Worm (Caenorhabditis elegans) whole organism, L3 larva: ENCODE results near the gene F26F2.3.

Experiments
- aly-2 ChIP-seq: fragments of 150-350 bp; optimal IDR thresholded peaks from 2 replicates; lab custom pipeline; 2014; ENCODE audit warnings: missing biosample characterization, missing genetic modification characterization
- ama-1 ChIP-seq: fragments of 150-350 bp; optimal IDR thresholded peaks from 2 replicates; lab custom pipeline; 2018
- ceh-28 ChIP-seq: fragments of 150-350 bp; optimal IDR thresholded peaks from 2 replicates; lab custom pipeline; 2014; ENCODE audit warnings: missing biosample characterization, missing genetic modification reagents, missing genetic modification characterization
- ceh-82 ChIP-seq: fragments of 150-350 bp; optimal IDR thresholded peaks from 2 replicates; lab custom pipeline; 2014; ENCODE audit warnings: missing biosample characterization, missing genetic modification characterization
- ceh-9 ChIP-seq: sonication (generic microtip); optimal IDR thresholded peaks from 2 replicates; lab custom pipeline; 2018; ENCODE audit warnings: missing biosample characterization, missing genetic modification characterization
- daf-12 ChIP-seq: fragments of 150-350 bp; optimal IDR thresholded peaks from 2 replicates; lab custom pipeline; 2014; ENCODE audit warnings: missing biosample characterization, missing genetic modification reagents, missing genetic modification characterization
- egl-27 ChIP-seq: sonication (generic microtip); optimal IDR thresholded peaks from 4 replicates; lab custom pipeline; 2017; ENCODE audit warnings: missing biosample characterization, missing genetic modification reagents, missing genetic modification characterization
- elt-2 ChIP-seq: sonication (generic microtip); optimal IDR thresholded peaks from 2 replicates; lab custom pipeline; 2016; ENCODE audit warnings: missing genetic modification reagents, mild to moderate bottlenecking, missing genetic modification characterization, missing compliant biosample characterization
- elt-3 ChIP-seq, 3 experiments: fragments of 150-350 bp in 1 of 3; sonication (generic microtip) in 2 of 3; optimal IDR thresholded peaks; 2 replicates in 2 of 3; 4 replicates in 1 of 3; lab custom pipeline; 2014 to 2017; ENCODE audit warnings: missing biosample characterization in 3 of 3, missing genetic modification characterization in 3 of 3
- eor-1 ChIP-seq, 2 experiments: fragments of 150-350 bp; optimal IDR thresholded peaks; 2 replicates each; lab custom pipeline; 2014 to 2018; ENCODE audit warnings: missing biosample characterization in 2 of 2, missing genetic modification characterization in 2 of 2
- fkh-10 ChIP-seq: sonication (generic microtip); optimal IDR thresholded peaks from 2 replicates; lab custom pipeline; 2017; ENCODE audit warnings: missing biosample characterization, missing genetic modification reagents, missing genetic modification characterization
- fkh-2 ChIP-seq: fragments of 150-350 bp; optimal IDR thresholded peaks from 2 replicates; lab custom pipeline; 2014; ENCODE audit warnings: missing biosample characterization, missing genetic modification reagents, missing genetic modification characterization
- fos-1 ChIP-seq: fragments of 150-350 bp; optimal IDR thresholded peaks from 2 replicates; lab custom pipeline; 2014; ENCODE audit warnings: missing biosample characterization, missing genetic modification characterization
- jun-1 ChIP-seq: fragments of 150-350 bp; optimal IDR thresholded peaks from 2 replicates; lab custom pipeline; 2014; ENCODE audit warnings: missing biosample characterization, missing genetic modification reagents, missing genetic modification characterization
- lin-15B ChIP-seq: fragments of 150-350 bp; optimal IDR thresholded peaks from 2 replicates; lab custom pipeline; 2014; ENCODE audit warnings: missing biosample characterization, missing genetic modification characterization
- lin-39 ChIP-seq: fragments of 150-350 bp; optimal IDR thresholded peaks from 2 replicates; lab custom pipeline; 2018; ENCODE audit warnings: missing biosample characterization, missing genetic modification reagents, missing genetic modification characterization
- mdl-1 ChIP-seq: fragments of 150-350 bp; optimal IDR thresholded peaks from 2 replicates; lab custom pipeline; 2014; ENCODE audit warnings: missing biosample characterization, missing genetic modification characterization
- mml-1 ChIP-seq: fragments of 150-350 bp; sonication (generic microtip); optimal IDR thresholded peaks from 3 replicates; lab custom pipeline; 2014; ENCODE audit warnings: missing biosample characterization, missing genetic modification characterization
- nfya-1 ChIP-seq: sonication (generic microtip); optimal IDR thresholded peaks from 2 replicates; lab custom pipeline; 2017; ENCODE audit warnings: missing genetic modification characterization, mild to moderate bottlenecking, missing compliant biosample characterization, antibody characterized with exemption, moderate library complexity; ENCODE audit not compliant: insufficient read depth
- nhr-11 ChIP-seq: fragments of 150-350 bp; optimal IDR thresholded peaks from 2 replicates; lab custom pipeline; 2014; ENCODE audit warnings: missing biosample characterization, missing genetic modification characterization
- nhr-23 ChIP-seq: fragments of 150-350 bp; optimal IDR thresholded peaks from 2 replicates; lab custom pipeline; 2014; ENCODE audit warnings: missing biosample characterization, missing genetic modification reagents, missing genetic modification characterization
- nhr-25 ChIP-seq: sonication (generic microtip); optimal IDR thresholded peaks from 2 replicates; lab custom pipeline; 2017; ENCODE audit warnings: missing biosample characterization, missing genetic modification characterization
- nhr-43 ChIP-seq: sonication (generic microtip); optimal IDR thresholded peaks from 2 replicates; lab custom pipeline; 2016; ENCODE audit warnings: mild to moderate bottlenecking, missing genetic modification characterization, missing compliant biosample characterization; ENCODE audit not compliant: poor library complexity, severe bottlenecking
- nhr-67 ChIP-seq: fragments of 150-350 bp; optimal IDR thresholded peaks from 2 replicates; lab custom pipeline; 2014; ENCODE audit warnings: missing biosample characterization, missing genetic modification characterization
- pha-4 ChIP-seq: fragments of 150-350 bp; optimal IDR thresholded peaks from 2 replicates; lab custom pipeline; 2014; ENCODE audit warnings: missing biosample characterization, missing genetic modification reagents, missing genetic modification characterization
- pqm-1 ChIP-seq: fragments of 150-350 bp; optimal IDR thresholded peaks from 2 replicates; lab custom pipeline; 2017; ENCODE audit warnings: missing biosample characterization, missing genetic modification characterization, inconsistent platforms
- sea-2 ChIP-seq: fragments of 150-350 bp; sonication (generic microtip); optimal IDR thresholded peaks from 4 replicates; lab custom pipeline; 2014; ENCODE audit warnings: missing biosample characterization, missing genetic modification reagents, missing genetic modification characterization
- skn-1 ChIP-seq: fragments of 150-350 bp; optimal IDR thresholded peaks from 2 replicates; lab custom pipeline; 2014; ENCODE audit warnings: missing biosample characterization, missing genetic modification characterization
- snpc-4 ChIP-seq: fragments of 150-350 bp; optimal IDR thresholded peaks from 2 replicates; lab custom pipeline; 2014; ENCODE audit warnings: missing biosample characterization, missing genetic modification characterization
- tbx-2 ChIP-seq: sonication (generic microtip); optimal IDR thresholded peaks from 2 replicates; lab custom pipeline; 2016; ENCODE audit warnings: mild to moderate bottlenecking, missing genetic modification characterization, missing compliant biosample characterization
- unc-39 ChIP-seq: sonication (generic microtip); optimal IDR thresholded peaks from 4 replicates; lab custom pipeline; 2017; ENCODE audit warnings: missing biosample characterization, missing genetic modification characterization
- unc-62 ChIP-seq: fragments of 150-350 bp; sonication (generic microtip); optimal IDR thresholded peaks from 4 replicates; lab custom pipeline; 2014; ENCODE audit warnings: missing biosample characterization, missing genetic modification reagents, missing genetic modification characterization
- zag-1 ChIP-seq: fragments of 150-350 bp; optimal IDR thresholded peaks from 2 replicates; lab custom pipeline; 2014; ENCODE audit warnings: missing biosample characterization, missing genetic modification characterization
- ztf-11 ChIP-seq: fragments of 150-350 bp; optimal IDR thresholded peaks from 2 replicates; lab custom pipeline; 2014; ENCODE audit warnings: missing biosample characterization, missing genetic modification characterization
- ztf-4 ChIP-seq: fragments of 150-350 bp; optimal IDR thresholded peaks from 2 replicates; lab custom pipeline; 2014; ENCODE audit warnings: missing biosample characterization, missing genetic modification characterization

The F26F2.3 gene

DNA sequence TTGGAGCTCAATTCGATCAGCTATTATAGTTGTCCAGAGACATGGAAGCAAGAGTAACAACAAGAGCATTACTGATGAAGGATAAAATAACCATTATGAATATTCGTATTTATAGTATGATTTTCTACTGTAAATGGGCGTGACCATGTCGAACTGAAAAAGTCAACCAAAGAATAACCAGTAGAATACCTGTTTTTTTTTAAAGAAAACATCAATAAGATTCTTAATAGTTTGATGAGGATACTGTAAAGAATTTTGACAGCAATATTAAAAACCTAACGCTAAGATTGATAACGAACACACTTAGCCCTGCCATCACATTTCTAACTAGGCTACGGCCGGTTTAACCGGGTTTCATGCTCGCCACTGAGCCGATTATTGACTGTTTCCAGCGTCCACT is 13.4 kb downstream of the F26F2.3 start, which contains the start of gene vmo-1:
TSS of gene vmo-1 (minus strand) at position 101 of the 400 bp plus-strand sequence.
- TF ChIP-seq ceh-28 (tag; lab: Kevin White, UChicago) (no peak), fkh-2 (tag; lab: Kevin White, UChicago) (no peak), tbx-2 (tag; lab: Kevin White, UChicago) (no peak), fos-1 (no peak), elt-2 (tag; lab: Kevin White, UChicago) (no peak), ztf-4 (no peak)

DNA sequence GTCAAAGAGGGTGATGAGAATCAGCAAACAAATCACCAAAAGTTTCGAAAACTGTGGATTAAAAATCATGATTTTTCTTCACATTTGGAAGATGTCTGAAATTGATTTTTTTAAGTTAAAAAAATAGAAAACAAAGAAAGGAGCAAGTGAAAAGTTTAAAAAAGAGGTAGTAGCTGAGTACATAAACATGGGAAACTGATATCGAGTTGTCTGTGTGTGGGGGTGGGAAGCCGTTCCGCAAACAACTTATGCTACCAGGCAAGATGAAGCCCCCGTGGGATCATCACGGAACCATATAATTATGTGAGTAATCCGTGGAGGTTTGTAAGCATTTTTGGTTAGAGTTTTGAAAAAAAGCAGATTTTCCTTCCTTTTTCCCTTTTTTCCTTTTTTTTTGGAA is 15.3 kb downstream of the F26F2.3 start, which contains the start of gene Y38H6C.20:
TSS of gene Y38H6C.20 (minus strand) at position 101 of the 400 bp plus-strand sequence.
- TF ChIP-seq nhr-25 (tag; lab: Kevin White, UChicago), result no peak
- TF ChIP-seq fkh-2 (tag; lab: Kevin White, UChicago), result no peak
- no peak for TF ChIP-seq aly-2
- no peak for TF ChIP-seq nhr-43 (tag; lab: Kevin White, UChicago)
- TF ChIP-seq daf-12 (tag; lab: Kevin White, UChicago), result no peak
- TF ChIP-seq egl-27, result no peak
- no peak for TF ChIP-seq jun-1 (tag; lab: Kevin White, UChicago)
- no peak for TF ChIP-seq fkh-10 (GFP tag; lab: Kevin White, UChicago)
- TF ChIP-seq nhr-11, result no peak
- TF ChIP-seq elt-3 (tag; optimal IDR thresholded peaks at IDR 0.05; lab: Kevin White, UChicago), result no peak
- TF ChIP-seq fos-1, result no peak
- TF ChIP-seq nhr-23 (tag; lab: Kevin White, UChicago), result no peak

DNA sequence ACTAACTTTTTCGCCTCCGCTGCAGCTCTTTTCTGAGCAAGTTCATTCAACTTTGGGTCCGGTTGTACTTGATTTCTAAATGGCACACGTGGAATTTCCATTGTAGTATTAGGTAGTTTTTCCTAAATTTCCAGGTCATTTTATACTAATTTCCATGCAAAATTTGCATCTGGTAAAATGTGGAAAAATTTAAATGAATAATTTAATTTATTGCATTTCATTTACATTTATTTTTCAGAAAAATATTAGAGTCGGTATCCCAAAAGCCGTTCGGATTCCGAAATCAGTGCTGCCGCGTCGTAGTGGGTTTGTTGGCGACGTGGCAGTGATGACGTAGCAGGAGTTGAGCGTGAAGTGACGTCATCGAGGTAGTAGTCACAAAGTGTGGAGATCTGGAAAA is 19.3 kb downstream of the F26F2.3 start, which contains the start of gene Y38H6C.18:
TSS of gene Y38H6C.18 (minus strand) at position 101 of the 400 bp plus-strand sequence.
- TF ChIP-seq nhr-43 (tag; lab: Kevin White, UChicago), result no peak
- no peak for TF ChIP-seq ceh-82 (tag; lab: Kevin White, UChicago)
- no peak for TF ChIP-seq nfya-1 (tag; lab: Kevin White, UChicago)
- no peak for TF ChIP-seq unc-39 (tag; lab: Kevin White, UChicago)
- no peak for TF ChIP-seq mdl-1 (tag; lab: Kevin White, UChicago)
- no peak for TF ChIP-seq elt-3 (tag; optimal IDR thresholded peaks at IDR 0.05; lab: Kevin White, UChicago)
- TF ChIP-seq nhr-25 (tag; lab: Kevin White, UChicago), result no peak
- TF ChIP-seq nhr-67 (tag; lab: Kevin White, UChicago), result no peak

ce11 chrV:20545742-20546141 is 20.6 kb downstream of the F26F2.3 start:
- TF ChIP-seq pha-4 (tag; lab: Kevin White, UChicago) (peak; percentile 53), elt-2 (tag; lab: Kevin White, UChicago) (peak; percentile 41), lin-39 (tag; lab: Kevin White, UChicago) (no peak), pqm-1 (tag; lab: Kevin White, UChicago) (peak; percentile 71)

DNA sequence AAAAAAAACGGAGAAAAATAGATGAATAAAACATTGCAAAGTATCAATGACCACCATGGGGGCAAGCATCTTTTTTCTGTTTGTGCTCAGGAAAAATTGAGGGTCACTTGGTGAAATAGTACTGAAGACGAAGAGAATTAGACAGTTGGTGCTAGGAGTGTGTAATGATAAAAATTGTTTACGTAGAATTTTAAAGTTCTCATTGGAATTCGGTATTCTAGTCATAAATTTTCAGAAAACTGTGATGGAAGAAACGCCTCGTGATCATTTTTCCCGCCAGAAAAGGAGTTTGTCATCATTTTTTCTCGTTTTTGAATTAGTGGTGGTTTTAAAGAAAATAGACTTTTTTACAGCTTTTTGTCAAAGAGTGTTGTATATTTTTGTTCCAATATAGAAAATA is 21.7 kb downstream of the F26F2.3 start:
- TF ChIP-seq elt-2 (tag; lab: Kevin White, UChicago) (peak; percentile 13), lin-15B (tag; lab: Kevin White, UChicago) (no peak), pha-4 (tag; lab: Kevin White, UChicago) (peak; percentile 16)
- TF ChIP-seq, all 47 proteins: peak for 2

- TF ChIP-seq ama-1 (lab: Kevin White, UChicago) (no peak), skn-1 (no peak), sea-2 (GFP tag; lab: Kevin White, UChicago) (no peak), snpc-4 (no peak), eor-1 (tag; optimal IDR thresholded peaks at IDR 0.05; lab: Kevin White, UChicago) (no peak), unc-62 (GFP tag; lab: Kevin White, UChicago) (no peak), ceh-82 (tag; lab: Kevin White, UChicago) (no peak), mml-1 (tag; lab: Kevin White, UChicago) (no peak), nhr-25 (tag; lab: Kevin White, UChicago) (no peak), ztf-4 (no peak), nfya-1 (tag; lab: Kevin White, UChicago) (no peak), ztf-11 (tag; lab: Kevin White, UChicago) (no peak), lin-39 (tag; lab: Kevin White, UChicago) (no peak), ceh-9 (tag; lab: Kevin White, UChicago) (no peak), nhr-11 (no peak), tbx-2 (tag; lab: Kevin White, UChicago) (no peak), zag-1 (tag; lab: Kevin White, UChicago) (no peak), unc-39 (tag; lab: Kevin White, UChicago) (no peak), nhr-23 (tag; lab: Kevin White, UChicago) (no peak)
Observed at ce11 chrV:20544092-20544491, 22.3 kb downstream of the F26F2.3 start, which contains the start of gene slc-36.3. slc-36.3 (minus strand) TSS chrV:20544192.
